Fruit fly (Drosophila melanogaster): ENCODE results near the gene CG14137.

Gene CG14137

DNA sequence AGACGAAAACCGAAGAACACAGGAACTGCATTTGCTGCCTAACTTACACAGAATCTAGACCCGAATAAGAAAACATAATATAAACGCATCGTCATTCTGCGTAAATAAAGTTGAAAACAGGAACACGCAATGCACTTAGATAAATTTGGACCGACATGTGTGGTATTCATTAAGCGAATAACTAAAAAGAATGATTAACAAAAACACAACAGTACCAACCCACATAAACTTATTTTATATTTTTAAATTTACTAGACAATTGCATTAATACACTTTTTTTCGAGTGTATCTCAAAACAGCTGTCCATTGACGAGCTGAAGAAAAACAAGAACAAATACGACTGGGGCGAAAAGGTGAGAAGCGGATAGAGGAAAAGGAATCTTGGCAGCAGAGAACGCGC, 45.5 kb downstream of the CG14137 start (continued):
- TF ChIP-seq CG15073 (GFP tag; optimal IDR thresholded peaks at IDR 0.05) = no peak
- peak; percentile 10 for TF ChIP-seq CG7928 (GFP tag; optimal IDR thresholded peaks at IDR 0.05)
- TF ChIP-seq trem (tag; optimal IDR thresholded peaks at IDR 0.05) = peak; percentile 93
- TF ChIP-seq CG34224 (GFP tag; IDR thresholded peaks at IDR 0.05; ENCODE audit: partially characterized antibody) = no peak
- TF ChIP-seq Dek (tag; optimal IDR thresholded peaks at IDR 0.05) = peak; percentile 36
- TF ChIP-seq hb (GFP tag; IDR thresholded peaks at IDR 0.05; ENCODE audit: partially characterized antibody) = no peak
- TF ChIP-seq ato (GFP tag; IDR thresholded peaks at IDR 0.05; ENCODE audit: partially characterized antibody) = no peak
- TF ChIP-seq tgo (GFP tag; IDR thresholded peaks at IDR 0.05) = peak; percentile 71
- peak; percentile 62; the same call in 1 of the 3 replicates for TF ChIP-seq CG11093 (GFP tag; IDR thresholded peaks at IDR 0.05)
- peak; percentile 33 for TF ChIP-seq Ets97D (GFP tag; optimal IDR thresholded peaks at IDR 0.05)
- no peak for TF ChIP-seq CG1792 (GFP tag; optimal IDR thresholded peaks at IDR 0.05)
- peak; percentile 93 for TF ChIP-seq gem (tag; optimal IDR thresholded peaks at IDR 0.05)
- peak; percentile 67 for TF ChIP-seq Dad (GFP tag; optimal IDR thresholded peaks at IDR 0.05)
- no peak for TF ChIP-seq CG13296 (GFP tag; optimal IDR thresholded peaks at IDR 0.05)
- TF ChIP-seq unpg (GFP tag; optimal IDR thresholded peaks at IDR 0.05) = peak; percentile 86
- TF ChIP-seq exex (tag; optimal IDR thresholded peaks at IDR 0.05) = no peak
- TF ChIP-seq CG3163 (GFP tag; optimal IDR thresholded peaks at IDR 0.05) = peak; percentile 36
- peak; percentile 79 for TF ChIP-seq croc (GFP tag; conservative IDR thresholded peaks at IDR 0.05)
- TF ChIP-seq CG1603 (tag; optimal IDR thresholded peaks at IDR 0.05) = peak; percentile 92
- 0 out of 3 replicates have a peak, but pooled peaks have one; percentile 23 for TF ChIP-seq so (GFP tag; IDR thresholded peaks at IDR 0.05)
- TF ChIP-seq GATAe (GFP tag; conservative IDR thresholded peaks at IDR 0.05) = no peak
- no peak for TF ChIP-seq sc (optimal IDR thresholded peaks at IDR 0.05)
- TF ChIP-seq sc (GFP tag; optimal IDR thresholded peaks at IDR 0.05) = peak; percentile 91
- TF ChIP-seq CG33213 (GFP tag; optimal IDR thresholded peaks at IDR 0.05) = peak; percentile 64
- no peak for TF ChIP-seq CG16813 (GFP tag; IDR thresholded peaks at IDR 0.05; ENCODE audit: partially characterized antibody)
- TF ChIP-seq dpn (GFP tag; optimal IDR thresholded peaks at IDR 0.05) = peak; percentile 70 to 80
- TF ChIP-seq HLH4C (GFP tag; IDR thresholded peaks at IDR 0.05; ENCODE audit: partially characterized antibody) = no peak
- TF ChIP-seq Gug (GFP tag; IDR thresholded peaks at IDR 0.05) = peak; percentile 63; the same call in 3 of the 4 replicates
- peak; percentile 54 for TF ChIP-seq shn (GFP tag; optimal IDR thresholded peaks at IDR 0.05)
- TF ChIP-seq CG8478 (optimal IDR thresholded peaks at IDR 0.05) = no peak
- peak; percentile 85 for TF ChIP-seq CG34422 (GFP tag; IDR thresholded peaks at IDR 0.05)
- peak in 1 of 3 experiments; percentile 94 for TF ChIP-seq Stat92E (GFP tag; optimal IDR thresholded peaks at IDR 0.05)
- peak; percentile 9 for TF ChIP-seq CG15011 (GFP tag; optimal IDR thresholded peaks at IDR 0.05)
- peak; percentile 77 for TF ChIP-seq Hr3 (GFP tag; optimal IDR thresholded peaks at IDR 0.05)
- TF ChIP-seq pros (GFP tag; optimal IDR thresholded peaks at IDR 0.05) = peak; percentile 40
- TF ChIP-seq CG7372 (GFP tag; IDR thresholded peaks at IDR 0.05) = peak; percentile 49; the same call in 1 of the 2 replicates
- peak; percentile 27 for TF ChIP-seq slou (GFP tag; optimal IDR thresholded peaks at IDR 0.05)
- peak; percentile 79 for TF ChIP-seq row (GFP tag; IDR thresholded peaks at IDR 0.05)
- no peak for TF ChIP-seq toy (GFP tag; IDR thresholded peaks at IDR 0.05)
- peak; percentile 48 for TF ChIP-seq CG13624 (GFP tag; optimal IDR thresholded peaks at IDR 0.05)
- TF ChIP-seq CG7987 (GFP tag; optimal IDR thresholded peaks at IDR 0.05) = peak; percentile 63
- TF ChIP-seq fu2 (GFP tag; optimal IDR thresholded peaks at IDR 0.05) = peak; percentile 11
- peak; percentile 93 for TF ChIP-seq CG6254 (GFP tag; optimal IDR thresholded peaks at IDR 0.05)
- TF ChIP-seq gcm (GFP tag; optimal IDR thresholded peaks at IDR 0.05) = peak; percentile 87
- TF ChIP-seq CG17361 (GFP tag; IDR thresholded peaks at IDR 0.05) = peak; percentile 91
- TF ChIP-seq CG15696 (tag; optimal IDR thresholded peaks at IDR 0.05) = peak; percentile 96
- peak; percentile 89 for TF ChIP-seq zf30C (GFP tag; optimal IDR thresholded peaks at IDR 0.05)
- no peak for TF ChIP-seq gfzf (GFP tag; optimal IDR thresholded peaks at IDR 0.05)
- no peak for TF ChIP-seq dimm (GFP tag; IDR thresholded peaks at IDR 0.05)
- peak; percentile 58 for TF ChIP-seq da (GFP tag; optimal IDR thresholded peaks at IDR 0.05)
- peak; percentile 62 to 67 for TF ChIP-seq Hr51 (GFP tag; optimal IDR thresholded peaks at IDR 0.05)

Measured in whole organism, embryonic.